Fruit fly (Drosophila melanogaster) whole organism, prepupa: Measurements from ENCODE around the gene CG4701.

ENCODE experiments used
- Blimp-1 ChIP-seq: fragments of 200-800 bp; sonication (Bioruptor generic); optimal IDR thresholded peaks from 3 replicates; lab custom pipeline; 2017; ENCODE audit warnings: missing biosample characterization, missing genetic modification characterization, mild to moderate bottlenecking, moderate library complexity, missing genetic modification reagents
- CG10631 ChIP-seq: fragments of 200-800 bp; sonication (Bioruptor generic); optimal IDR thresholded peaks from 2 replicates; lab custom pipeline; 2016; ENCODE audit warnings: missing biosample characterization, missing genetic modification characterization
- CG10669 ChIP-seq: fragments of 200-800 bp; sonication (Bioruptor generic); optimal IDR thresholded peaks from 3 replicates; lab custom pipeline; 2018; ENCODE audit warnings: missing biosample characterization, mild to moderate bottlenecking, missing genetic modification characterization, moderate library complexity
- CG11294 ChIP-seq: fragments of 200-800 bp; sonication (Bioruptor generic); IDR thresholded peaks from 2 replicates; pipeline ENCODE4 v1.3.6; 2022; ENCODE audit warnings: missing biosample characterization, missing genetic modification characterization
- CG11902 ChIP-seq: fragments of 200-800 bp; sonication (Bioruptor generic); optimal IDR thresholded peaks from 3 replicates; lab custom pipeline; 2016; ENCODE audit warnings: missing biosample characterization, missing genetic modification characterization
- CG15336 ChIP-seq: fragments of 200-800 bp; sonication (Bioruptor generic); IDR thresholded peaks from 2 replicates; pipeline ENCODE4 v1.3.6; 2022; ENCODE audit warnings: missing biosample characterization, missing genetic modification characterization
- CG1621 ChIP-seq: fragments of 200-800 bp; sonication (Bioruptor generic); optimal IDR thresholded peaks from 3 replicates; lab custom pipeline; 2018; ENCODE audit warnings: missing biosample characterization, mild to moderate bottlenecking, missing genetic modification characterization
- CG16779 ChIP-seq: fragments of 200-800 bp; sonication (Bioruptor generic); optimal IDR thresholded peaks from 3 replicates; lab custom pipeline; 2017; ENCODE audit warnings: missing biosample characterization, mild to moderate bottlenecking, missing genetic modification characterization
- CG3032 ChIP-seq: fragments of 200-800 bp; optimal IDR thresholded peaks from 2 replicates; lab custom pipeline; 2019; ENCODE audit warnings: missing biosample characterization, mild to moderate bottlenecking, missing genetic modification characterization, moderate library complexity
- CG31627 ChIP-seq: fragments of 200-800 bp; sonication (Bioruptor generic); optimal IDR thresholded peaks from 3 replicates; lab custom pipeline; 2016; ENCODE audit warnings: missing biosample characterization, missing genetic modification characterization
- CG32006 ChIP-seq: fragments of 200-800 bp; sonication (Bioruptor generic); optimal IDR thresholded peaks from 3 replicates; lab custom pipeline; 2017; ENCODE audit warnings: missing biosample characterization, mild to moderate bottlenecking, missing genetic modification characterization
- CG34406 ChIP-seq: fragments of 200-800 bp; sonication (Bioruptor generic); optimal IDR thresholded peaks from 3 replicates; lab custom pipeline; 2016; ENCODE audit warnings: missing biosample characterization, missing genetic modification characterization
- CG6163 ChIP-seq: fragments of 200-800 bp; sonication (Bioruptor generic); IDR thresholded peaks from 3 replicates; pipeline ENCODE4 v1.3.6; 2022; ENCODE audit warnings: missing biosample characterization, missing genetic modification characterization
- CG6276 ChIP-seq: fragments of 200-800 bp; sonication (Bioruptor generic); optimal IDR thresholded peaks from 2 replicates; lab custom pipeline; 2017; ENCODE audit warnings: missing biosample characterization, mild to moderate bottlenecking, missing genetic modification characterization
- CG6792 ChIP-seq: fragments of 200-800 bp; sonication (Bioruptor generic); optimal IDR thresholded peaks from 3 replicates; lab custom pipeline; 2016; ENCODE audit warnings: missing biosample characterization, missing genetic modification characterization
- CG6854 ChIP-seq: fragments of 200-800 bp; sonication (Bioruptor generic); optimal IDR thresholded peaks from 2 replicates; lab custom pipeline; 2017; ENCODE audit warnings: missing biosample characterization, mild to moderate bottlenecking, missing genetic modification characterization
- CG7368 ChIP-seq: fragments of 200-800 bp; sonication (Bioruptor generic); optimal IDR thresholded peaks from 3 replicates; lab custom pipeline; 2016; ENCODE audit warnings: missing biosample characterization, missing genetic modification characterization
- CG8319 ChIP-seq: fragments of 200-800 bp; sonication (Bioruptor generic); optimal IDR thresholded peaks from 3 replicates; lab custom pipeline; 2016; ENCODE audit warnings: missing biosample characterization, missing genetic modification characterization
- CG9139 ChIP-seq: fragments of 200-800 bp; sonication (Bioruptor generic); optimal IDR thresholded peaks from 3 replicates; lab custom pipeline; 2017; ENCODE audit warnings: missing biosample characterization, mild to moderate bottlenecking, missing genetic modification characterization
- Eip75B ChIP-seq: fragments of 200-800 bp; sonication (Bioruptor generic); optimal IDR thresholded peaks from 3 replicates; lab custom pipeline; 2016; ENCODE audit warnings: missing biosample characterization, missing genetic modification characterization
- Eip78C ChIP-seq: fragments of 200-800 bp; sonication (Bioruptor generic); peaks from one replicate; lab custom pipeline; 2016; ENCODE audit warnings: missing biosample characterization, missing genetic modification characterization
- Ets21C ChIP-seq: fragments of 200-800 bp; sonication (Bioruptor generic); optimal IDR thresholded peaks from 3 replicates; lab custom pipeline; 2016; ENCODE audit warnings: missing biosample characterization, missing genetic modification characterization
- Gug ChIP-seq: fragments of 200-800 bp; sonication (Bioruptor generic); IDR thresholded peaks from 2 replicates; pipeline ENCODE4 v1.3.6; 2022; ENCODE audit warnings: missing biosample characterization, missing genetic modification characterization
- Hr38 ChIP-seq: sonication (Bioruptor generic); optimal IDR thresholded peaks from 2 replicates; lab custom pipeline; 2016; ENCODE audit warnings: missing biosample characterization, missing genetic modification characterization
- Hr4 ChIP-seq: fragments of 200-800 bp; sonication (Bioruptor generic); optimal IDR thresholded peaks from 3 replicates; lab custom pipeline; 2016; ENCODE audit warnings: missing biosample characterization, missing genetic modification characterization
- OdsH ChIP-seq: fragments of 200-800 bp; sonication (Bioruptor generic); optimal IDR thresholded peaks from 3 replicates; lab custom pipeline; 2016; ENCODE audit warnings: missing biosample characterization, missing genetic modification characterization
- achi ChIP-seq: fragments of 200-800 bp; sonication (Bioruptor generic); optimal IDR thresholded peaks from 3 replicates; lab custom pipeline; 2016; ENCODE audit warnings: missing biosample characterization, missing genetic modification characterization
- acj6 ChIP-seq: fragments of 200-800 bp; sonication (Bioruptor generic); optimal IDR thresholded peaks from 3 replicates; lab custom pipeline; 2016; ENCODE audit warnings: missing biosample characterization, missing genetic modification characterization
- cyc ChIP-seq: fragments of 200-800 bp; sonication (Bioruptor generic); optimal IDR thresholded peaks from 3 replicates; lab custom pipeline; 2016; ENCODE audit warnings: missing biosample characterization, missing genetic modification characterization
- dac ChIP-seq: fragments of 200-800 bp; sonication (Bioruptor generic); optimal IDR thresholded peaks from 2 replicates; lab custom pipeline; 2017; ENCODE audit warnings: missing biosample characterization, mild to moderate bottlenecking, missing genetic modification characterization
- esn ChIP-seq: fragments of 200-800 bp; sonication (Bioruptor generic); optimal IDR thresholded peaks from 2 replicates; lab custom pipeline; 2016; ENCODE audit warnings: missing biosample characterization, mild to moderate bottlenecking, missing genetic modification characterization, moderate library complexity
- fd59A ChIP-seq: fragments of 200-800 bp; sonication (Bioruptor generic); optimal IDR thresholded peaks from 2 replicates; lab custom pipeline; 2017; ENCODE audit warnings: missing biosample characterization, mild to moderate bottlenecking, missing genetic modification characterization, missing genetic modification reagents
- pdm3 ChIP-seq: fragments of 200-800 bp; sonication (Bioruptor generic); optimal IDR thresholded peaks from 3 replicates; lab custom pipeline; 2016; ENCODE audit warnings: missing biosample characterization, missing genetic modification characterization
- ss ChIP-seq, 2 experiments: fragments of 200-800 bp; sonication (Bioruptor generic); optimal IDR thresholded peaks; 2 replicates in 1 of 2; 3 replicates in 1 of 2; lab custom pipeline; 2017 to 2018; ENCODE audit warnings: mild to moderate bottlenecking in 2 of 2, missing biosample characterization in 2 of 2, missing genetic modification characterization in 2 of 2, moderate library complexity in 1 of 2
- svp ChIP-seq: fragments of 200-800 bp; sonication (Bioruptor generic); peaks from one replicate; lab custom pipeline; 2016; ENCODE audit warnings: missing biosample characterization, missing genetic modification characterization
- topi ChIP-seq: fragments of 200-800 bp; sonication (Bioruptor generic); optimal IDR thresholded peaks from 3 replicates; lab custom pipeline; 2016; ENCODE audit warnings: missing biosample characterization, missing genetic modification characterization

CG4701 gene

dm6 chr2L:14744121-14744520, 21.6 kb upstream of the CG4701 start, which contains the start of gene CG42681:
TSS of gene CG42681 (plus strand) at chr2L:14744421.
- TF ChIP-seq CG8319 (GFP tag; lab: Kevin White, UChicago) (no peak), Eip78C (GFP tag; lab: Kevin White, UChicago) (peak; percentile 48), CG10631 (GFP tag; lab: Kevin White, UChicago) (no peak), CG32006 (GFP tag; lab: Kevin White, UChicago) (peak; percentile 32), CG6276 (GFP tag; lab: Kevin White, UChicago) (no peak), achi (GFP tag; lab: Kevin White, UChicago) (no peak), Ets21C (no peak), CG16779 (tag; lab: Kevin White, UChicago) (no peak), CG31627 (GFP tag; lab: Kevin White, UChicago) (no peak), Blimp-1 (GFP tag; lab: Kevin White, UChicago) (no peak), CG6854 (GFP tag; lab: Kevin White, UChicago) (no peak), CG15336 (GFP tag; lab: Robert Waterston, UW) (no peak), Hr4 (peak; percentile 36), CG1621 (tag; lab: Kevin White, UChicago) (no peak), CG3032 (tag; lab: Kevin White, UChicago) (no peak), esn (GFP tag; lab: Kevin White, UChicago) (no peak), fd59A (GFP tag; lab: Kevin White, UChicago) (no peak), CG34406 (no peak), CG11294 (GFP tag; lab: Robert Waterston, UW) (no peak), svp (GFP tag; lab: Kevin White, UChicago) (peak; percentile 51), dac (GFP tag; lab: Kevin White, UChicago) (no peak), topi (GFP tag; lab: Kevin White, UChicago) (no peak)
- TF ChIP-seq, all 60 proteins: peak for 4

DNA sequence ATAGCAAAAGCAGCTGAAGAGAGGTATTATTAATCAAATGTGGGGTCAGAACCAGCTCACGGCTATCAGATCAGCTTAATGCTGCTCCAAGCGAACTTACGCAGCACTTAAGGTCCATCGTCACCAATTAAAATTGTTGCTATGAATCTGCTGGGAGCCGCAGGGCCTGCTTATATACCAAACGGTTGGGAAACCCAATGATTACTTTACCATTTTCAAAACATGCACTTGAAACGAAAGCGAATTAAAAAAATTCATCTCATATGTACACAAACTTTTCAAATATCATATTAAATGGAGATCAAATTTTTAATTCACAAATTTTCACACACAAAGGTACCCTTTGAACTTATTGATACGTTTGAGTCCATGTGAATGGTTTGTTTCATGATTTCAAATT, 20.6 kb upstream of the CG4701 start, which contains the start of gene CG42587:
TSS of gene CG42587 (minus strand) at position 143 of the 400 bp plus-strand sequence.
- no peak for TF ChIP-seq CG6163 (GFP tag; lab: Robert Waterston, UW)
- TF ChIP-seq svp (GFP tag; lab: Kevin White, UChicago): peak; percentile 70

DNA sequence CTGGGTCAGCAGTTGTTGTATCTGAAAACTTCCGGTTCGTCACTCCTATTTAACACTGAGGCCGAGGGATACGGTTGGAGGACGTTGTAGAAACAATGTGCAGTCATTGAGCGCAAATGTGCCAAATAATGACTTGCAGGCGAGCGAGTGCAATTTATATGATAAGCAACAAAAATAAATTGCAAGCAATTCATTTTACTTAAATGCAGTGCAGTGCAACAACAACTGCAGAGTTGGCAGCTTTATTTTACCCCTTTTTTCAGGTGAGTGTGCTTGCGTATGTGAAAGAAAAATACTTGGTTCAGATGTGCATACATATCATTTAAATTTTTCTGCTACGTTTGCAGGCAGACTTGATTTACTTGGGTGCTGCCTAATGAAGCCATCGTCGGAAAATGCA, 19.6 kb upstream of the CG4701 start:
- no peak for TF ChIP-seq CG6792
- no peak for TF ChIP-seq Gug (GFP tag; lab: Robert Waterston, UW)
- TF ChIP-seq CG15336 (GFP tag; lab: Robert Waterston, UW): no peak
- no peak for TF ChIP-seq CG9139 (GFP tag; lab: Kevin White, UChicago)
- TF ChIP-seq CG11294 (GFP tag; lab: Robert Waterston, UW): no peak
- TF ChIP-seq dac (GFP tag; lab: Kevin White, UChicago): no peak
- no peak for TF ChIP-seq CG6276 (GFP tag; lab: Kevin White, UChicago)
- TF ChIP-seq ss (GFP tag; optimal IDR thresholded peaks at IDR 0.05; lab: Kevin White, UChicago): no peak

DNA sequence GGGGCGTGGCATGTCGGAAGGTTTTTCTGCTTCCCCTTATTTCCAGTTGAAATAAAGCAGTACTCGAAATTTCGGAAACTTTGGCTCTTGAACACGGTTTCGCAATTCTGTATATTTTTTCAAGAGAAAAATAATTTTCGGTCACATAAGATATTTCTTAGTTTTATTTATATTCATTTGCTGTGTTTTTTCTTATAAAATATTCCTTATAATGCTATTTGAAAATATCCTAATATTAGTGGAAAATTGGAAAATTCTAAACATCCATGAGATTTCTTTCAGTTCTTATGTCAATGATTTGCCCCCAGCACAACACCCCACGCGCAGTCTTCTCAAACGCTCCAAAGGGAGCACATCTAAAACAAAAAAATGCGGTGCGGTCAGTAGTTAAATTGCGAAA, 5.2 kb upstream of the CG4701 start, which contains the start of gene CG4691:
TSS of gene CG4691 (plus strand) at position 301 of the 400 bp plus-strand sequence.
- TF ChIP-seq svp (GFP tag; lab: Kevin White, UChicago): no peak

- TF ChIP-seq fd59A (GFP tag; lab: Kevin White, UChicago): no peak
- no peak for TF ChIP-seq Hr38 (GFP tag; lab: Kevin White, UChicago)
- TF ChIP-seq CG9139 (GFP tag; lab: Kevin White, UChicago): no peak
- TF ChIP-seq CG10669: no peak
- TF ChIP-seq CG7368: no peak
- no peak for TF ChIP-seq OdsH (GFP tag; lab: Kevin White, UChicago)
- TF ChIP-seq cyc: no peak
- TF ChIP-seq CG6163 (GFP tag; lab: Robert Waterston, UW): no peak
- no peak for TF ChIP-seq pdm3 (GFP tag; lab: Kevin White, UChicago)
- no peak for TF ChIP-seq CG11902
- TF ChIP-seq esn (GFP tag; lab: Kevin White, UChicago): no peak
- TF ChIP-seq topi (GFP tag; lab: Kevin White, UChicago): no peak
- TF ChIP-seq Eip75B (GFP tag; lab: Kevin White, UChicago): no peak
- no peak for TF ChIP-seq CG10631 (GFP tag; lab: Kevin White, UChicago)
- TF ChIP-seq acj6 (GFP tag; lab: Kevin White, UChicago): no peak
Measured at dm6 chr2L:14762465-14762864, 3.2 kb upstream of the CG4701 start, which contains the start of gene CSN1a. TSS of gene CSN1a (plus strand) at chr2L:14762765.
